Fruit fly (Drosophila melanogaster): ENCODE measurements around the gene CG11899.

DNA sequence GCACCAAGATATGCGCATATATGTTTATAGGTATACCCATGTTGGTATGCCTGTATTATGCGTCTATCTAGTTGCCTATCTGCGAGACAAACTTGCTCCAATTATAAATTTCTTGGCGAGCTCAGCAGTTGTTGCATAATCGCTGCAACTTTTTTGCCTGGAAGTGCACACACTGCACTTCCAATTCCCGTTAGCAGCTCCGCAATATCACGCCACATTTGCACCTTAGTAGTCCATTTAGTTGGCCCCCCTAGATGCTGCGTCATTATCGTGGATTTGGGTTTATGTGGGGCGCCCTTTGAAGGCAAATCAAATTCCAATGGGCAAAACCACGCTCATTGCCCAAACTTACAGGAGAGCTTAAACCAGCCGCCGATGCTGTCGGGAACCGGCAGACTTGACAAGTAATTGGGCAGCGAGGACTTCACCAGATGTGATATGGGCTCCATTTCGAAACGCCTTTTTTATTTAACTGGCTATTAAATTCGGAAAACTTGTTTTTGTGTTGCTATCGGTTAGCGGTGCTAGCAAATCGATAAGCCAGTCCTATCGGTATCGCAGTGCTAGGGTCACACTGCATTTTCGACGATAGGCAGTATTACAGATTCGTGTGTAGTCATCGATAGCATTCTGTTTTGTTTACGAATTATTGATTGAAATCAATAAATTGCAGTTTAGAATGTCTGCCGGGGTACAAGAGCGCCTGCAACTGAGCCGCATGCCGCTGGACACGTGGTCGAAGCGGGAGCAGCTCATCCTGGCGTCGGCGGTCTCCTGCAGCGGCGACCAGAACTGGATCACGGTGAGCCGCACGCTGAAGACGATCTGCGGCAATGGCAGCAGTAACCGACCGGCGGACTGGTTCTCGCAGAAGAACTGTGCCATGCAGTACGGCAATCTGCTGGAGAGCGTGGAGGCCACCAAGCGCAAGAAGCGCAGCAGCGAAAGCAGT is 22.9 kb downstream of the CG11899 start, which contains the start of the genes Cisd2 and Brd8:
- TF ChIP-seq Meics (GFP tag; optimal IDR thresholded peaks at IDR 0.05) (no peak), toy (GFP tag; IDR thresholded peaks at IDR 0.05) (no peak), CG34224 (GFP tag; IDR thresholded peaks at IDR 0.05; ENCODE audit: partially characterized antibody) (peak; percentile 98), trh (GFP tag; optimal IDR thresholded peaks at IDR 0.05) (no peak), pfk (GFP tag; optimal IDR thresholded peaks at IDR 0.05) (no peak), CG17385 (GFP tag; optimal IDR thresholded peaks at IDR 0.05) (no peak), Antp (GFP tag; optimal IDR thresholded peaks at IDR 0.05) (no peak), CG4820 (GFP tag; optimal IDR thresholded peaks at IDR 0.05) (no peak), dati (GFP tag; IDR thresholded peaks at IDR 0.05) (no peak), Camta (GFP tag; optimal IDR thresholded peaks at IDR 0.05) (no peak), CG8478 (optimal IDR thresholded peaks at IDR 0.05) (no peak), CG14710 (tag; optimal IDR thresholded peaks at IDR 0.05) (peak; percentile 54)

All from whole organism, embryonic.